Fruit fly (Drosophila melanogaster): Measurements from ENCODE around the gene YL-1.

YL-1 gene

dm6 chr2L:11010999-11011398 is 40.8 kb downstream of the YL-1 start, which contains the start of the genes Art8 and dUTPase (continued):
- TF ChIP-seq CG12104 (GFP tag; optimal IDR thresholded peaks at IDR 0.05) (peak; percentile 61), dm (GFP tag; optimal IDR thresholded peaks at IDR 0.05) (peak; percentile 63), oc (tag; optimal IDR thresholded peaks at IDR 0.05) (no peak), CG13287 (GFP tag; IDR thresholded peaks at IDR 0.05; ENCODE audit: partially characterized antibody) (peak; percentile 97), CG10274 (GFP tag; optimal IDR thresholded peaks at IDR 0.05) (no peak), Camta (GFP tag; optimal IDR thresholded peaks at IDR 0.05) (peak; percentile 15), Hr78 (GFP tag; optimal IDR thresholded peaks at IDR 0.05) (no peak), gsb-n (tag; optimal IDR thresholded peaks at IDR 0.05) (peak; percentile 75), al (GFP tag; IDR thresholded peaks at IDR 0.05) (peak; percentile 45), CG32532 (GFP tag; IDR thresholded peaks at IDR 0.05) (peak; percentile 76), gcm2 (GFP tag; optimal IDR thresholded peaks at IDR 0.05) (no peak), gsb (GFP tag; IDR thresholded peaks at IDR 0.05) (no peak), CG4360 (GFP tag; IDR thresholded peaks at IDR 0.05) (no peak), CG17568 (GFP tag; optimal IDR thresholded peaks at IDR 0.05) (no peak), inv (GFP tag; IDR thresholded peaks at IDR 0.05; ENCODE audit: partially characterized antibody) (peak; percentile 77), CG18599 (GFP tag; optimal IDR thresholded peaks at IDR 0.05) (no peak), pfk (GFP tag; optimal IDR thresholded peaks at IDR 0.05) (no peak), CG15514 (GFP tag; optimal IDR thresholded peaks at IDR 0.05) (peak; percentile 78), sug (tag; optimal IDR thresholded peaks at IDR 0.05) (peak; percentile 70), ranshi (GFP tag; IDR thresholded peaks at IDR 0.05) (peak; percentile 53), CG14667 (GFP tag; IDR thresholded peaks at IDR 0.05) (peak; percentile 48; the same call in 1 of the 2 replicates), Hand (GFP tag; optimal IDR thresholded peaks at IDR 0.05) (no peak), E2f2 (GFP tag; IDR thresholded peaks at IDR 0.05) (peak; percentile 89), Side (GFP tag; optimal IDR thresholded peaks at IDR 0.05) (no peak), Sin3A (optimal IDR thresholded peaks at IDR 0.05) (peak; percentile 25), vfl (GFP tag; optimal IDR thresholded peaks at IDR 0.05) (peak; percentile 48), trh (GFP tag; optimal IDR thresholded peaks at IDR 0.05) (peak; percentile 4), BtbVII (GFP tag; optimal IDR thresholded peaks at IDR 0.05) (no peak), CG12769 (tag; optimal IDR thresholded peaks at IDR 0.05) (no peak), CG15011 (GFP tag; optimal IDR thresholded peaks at IDR 0.05) (peak; percentile 5), Gsc (GFP tag; IDR thresholded peaks at IDR 0.05) (no peak), CG34224 (GFP tag; IDR thresholded peaks at IDR 0.05; ENCODE audit: partially characterized antibody) (peak; percentile 89), ro (GFP tag; IDR thresholded peaks at IDR 0.05) (no peak), CG10431 (GFP tag; optimal IDR thresholded peaks at IDR 0.05) (no peak), slbo (GFP tag; IDR thresholded peaks at IDR 0.05) (peak; percentile 74), tx (GFP tag; optimal IDR thresholded peaks at IDR 0.05) (no peak), peb (GFP tag; IDR thresholded peaks at IDR 0.05) (no peak), sens-2 (GFP tag; IDR thresholded peaks at IDR 0.05) (no peak), h (optimal IDR thresholded peaks at IDR 0.05) (no peak), br (optimal IDR thresholded peaks at IDR 0.05) (no peak), CG10565 (GFP tag; optimal IDR thresholded peaks at IDR 0.05) (no peak), Sry-δ (GFP tag; optimal IDR thresholded peaks at IDR 0.05) (peak; percentile 89), dimm (GFP tag; IDR thresholded peaks at IDR 0.05) (no peak), Ravus (GFP tag; IDR thresholded peaks at IDR 0.05) (no peak), Gug (GFP tag; IDR thresholded peaks at IDR 0.05) (0 out of 4 replicates have a peak, but pooled peaks have one; percentile 20), Mes4 (GFP tag; optimal IDR thresholded peaks at IDR 0.05) (no peak), Taf1 (GFP tag; IDR thresholded peaks at IDR 0.05) (peak; percentile 62), unpg (GFP tag; optimal IDR thresholded peaks at IDR 0.05) (peak; percentile 75), CG2120 (GFP tag; optimal IDR thresholded peaks at IDR 0.05) (peak; percentile 78), fd3F (GFP tag; optimal IDR thresholded peaks at IDR 0.05) (peak; percentile 62), insv (GFP tag; optimal IDR thresholded peaks at IDR 0.05) (peak in 1 of 2 experiments; percentile 25), CG9727 (GFP tag; optimal IDR thresholded peaks at IDR 0.05) (peak; percentile 74), Atf-2 (GFP tag; optimal IDR thresholded peaks at IDR 0.05) (no peak)
